Fruit fly (Drosophila melanogaster): ENCODE data around the gene CG3513.

- TF ChIP-seq pan (optimal IDR thresholded peaks at IDR 0.05) (no peak), psq (optimal IDR thresholded peaks at IDR 0.05) (no peak), usp (GFP tag; optimal IDR thresholded peaks at IDR 0.05) (no peak)
Observed at dm6 chr2L:3700374-3700773, 7.4 kb upstream of the CG3513 start, which contains the start of gene Sfp24C1.
